Fruit fly (Drosophila melanogaster): ENCODE data around the gene Hmx.

Hmx gene

DNA sequence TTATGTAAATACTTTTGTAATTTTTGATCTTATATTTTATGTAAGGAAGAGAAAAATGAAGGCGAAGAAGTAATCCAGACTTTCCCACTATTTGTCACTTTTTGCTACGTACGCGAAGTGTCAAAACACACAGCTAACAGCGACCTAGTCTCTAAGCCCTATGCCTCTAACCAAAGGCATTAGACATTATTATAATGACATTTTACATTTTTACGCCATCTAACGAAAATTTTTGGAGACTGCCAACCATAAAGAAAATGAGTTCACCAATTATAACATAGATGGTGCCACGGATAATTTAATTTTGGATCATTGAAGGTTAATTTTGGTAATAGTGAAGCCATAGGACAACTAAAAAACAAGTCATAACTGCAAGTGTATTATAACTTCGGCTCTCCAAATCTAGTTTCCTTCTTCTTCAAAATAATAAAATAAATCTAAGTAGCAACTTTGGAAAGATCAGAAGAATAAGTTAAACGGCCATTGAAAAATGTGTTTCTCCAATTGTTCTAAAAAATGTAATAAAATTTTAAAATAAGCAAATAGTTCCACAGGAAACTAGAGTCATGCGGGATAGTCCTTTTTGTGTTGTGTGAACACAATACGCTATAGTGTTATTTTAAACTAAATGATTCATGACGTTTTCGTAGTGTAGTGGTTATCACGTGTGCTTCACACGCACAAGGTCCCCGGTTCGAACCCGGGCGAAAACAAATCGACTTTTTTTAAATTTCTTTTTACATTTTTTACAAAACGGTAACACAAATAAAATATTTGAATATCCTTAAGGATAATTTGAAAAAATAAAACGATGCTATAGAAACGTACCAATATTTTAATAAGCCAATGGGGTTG, 58.6 kb downstream of the Hmx start (continued):
- TF ChIP-seq CG13287 (GFP tag; IDR thresholded peaks at IDR 0.05; ENCODE audit: partially characterized antibody) (no peak), CG6254 (GFP tag; optimal IDR thresholded peaks at IDR 0.05) (peak; percentile 30), Blimp-1 (GFP tag; optimal IDR thresholded peaks at IDR 0.05) (no peak), kay (GFP tag; optimal IDR thresholded peaks at IDR 0.05) (peak; percentile 28), CG8290 (GFP tag; optimal IDR thresholded peaks at IDR 0.05) (peak; percentile 35), CG8290 (tag; optimal IDR thresholded peaks at IDR 0.05) (peak in 1 of 2 experiments; percentile 52), NK7.1 (GFP tag; optimal IDR thresholded peaks at IDR 0.05) (no peak), gsb-n (tag; optimal IDR thresholded peaks at IDR 0.05) (peak; percentile 23), CG1603 (tag; optimal IDR thresholded peaks at IDR 0.05) (peak; percentile 19), D (optimal IDR thresholded peaks at IDR 0.05) (no peak), D (GFP tag; optimal IDR thresholded peaks at IDR 0.05) (no peak), MBD-R2 (GFP tag; IDR thresholded peaks at IDR 0.05) (no peak), PHDP (tag; optimal IDR thresholded peaks at IDR 0.05) (peak; percentile 30), CG32532 (GFP tag; IDR thresholded peaks at IDR 0.05) (peak; percentile 62; the same call in 1 of the 2 replicates), Rfx (GFP tag; IDR thresholded peaks at IDR 0.05) (peak; percentile 65), B-H2 (GFP tag; optimal IDR thresholded peaks at IDR 0.05) (no peak), Oli (tag; optimal IDR thresholded peaks at IDR 0.05) (no peak), CG7357 (GFP tag; IDR thresholded peaks at IDR 0.05) (no peak), cg (GFP tag; optimal IDR thresholded peaks at IDR 0.05) (no peak), BtbVII (GFP tag; optimal IDR thresholded peaks at IDR 0.05) (no peak), CG4282 (GFP tag; optimal IDR thresholded peaks at IDR 0.05) (no peak), CG11560 (tag; IDR thresholded peaks at IDR 0.05) (no peak), CG8089 (GFP tag; optimal IDR thresholded peaks at IDR 0.05) (peak; percentile 9), sd (tag; optimal IDR thresholded peaks at IDR 0.05) (no peak), HHEX (GFP tag; optimal IDR thresholded peaks at IDR 0.05) (no peak), CG14710 (tag; optimal IDR thresholded peaks at IDR 0.05) (no peak), CG17612 (GFP tag; IDR thresholded peaks at IDR 0.05) (no peak), CG12219 (GFP tag; optimal IDR thresholded peaks at IDR 0.05) (no peak), CG33557 (GFP tag; optimal IDR thresholded peaks at IDR 0.05) (no peak), CG2129 (GFP tag; IDR thresholded peaks at IDR 0.05; ENCODE audit: partially characterized antibody) (no peak), CG11696 (GFP tag; IDR thresholded peaks at IDR 0.05) (no peak), cas (GFP tag; IDR thresholded peaks at IDR 0.05) (no peak), E2f2 (GFP tag; IDR thresholded peaks at IDR 0.05) (no peak), Optix (GFP tag; IDR thresholded peaks at IDR 0.05) (no peak), Ssrp (tag; optimal IDR thresholded peaks at IDR 0.05) (no peak), sr (GFP tag; IDR thresholded peaks at IDR 0.05) (no peak), gem (tag; optimal IDR thresholded peaks at IDR 0.05) (peak; percentile 20), CG11247 (GFP tag; IDR thresholded peaks at IDR 0.05) (no peak), br (optimal IDR thresholded peaks at IDR 0.05) (no peak), CG10565 (GFP tag; optimal IDR thresholded peaks at IDR 0.05) (no peak), CG15073 (GFP tag; optimal IDR thresholded peaks at IDR 0.05) (no peak), CG13424 (tag; optimal IDR thresholded peaks at IDR 0.05) (no peak), gce (GFP tag; IDR thresholded peaks at IDR 0.05) (no peak), Dbx (GFP tag; IDR thresholded peaks at IDR 0.05) (peak; percentile 68), nmo (GFP tag; optimal IDR thresholded peaks at IDR 0.05) (peak; percentile 13), Myb (GFP tag; optimal IDR thresholded peaks at IDR 0.05) (peak; percentile 3), CG8281 (tag; optimal IDR thresholded peaks at IDR 0.05) (no peak), fd3F (GFP tag; optimal IDR thresholded peaks at IDR 0.05) (no peak), gfzf (GFP tag; optimal IDR thresholded peaks at IDR 0.05) (peak; percentile 2), CG12299 (tag; optimal IDR thresholded peaks at IDR 0.05) (no peak)
